Fruit fly (Drosophila melanogaster): ENCODE results near the gene CG6656.

The CG6656 gene

DNA sequence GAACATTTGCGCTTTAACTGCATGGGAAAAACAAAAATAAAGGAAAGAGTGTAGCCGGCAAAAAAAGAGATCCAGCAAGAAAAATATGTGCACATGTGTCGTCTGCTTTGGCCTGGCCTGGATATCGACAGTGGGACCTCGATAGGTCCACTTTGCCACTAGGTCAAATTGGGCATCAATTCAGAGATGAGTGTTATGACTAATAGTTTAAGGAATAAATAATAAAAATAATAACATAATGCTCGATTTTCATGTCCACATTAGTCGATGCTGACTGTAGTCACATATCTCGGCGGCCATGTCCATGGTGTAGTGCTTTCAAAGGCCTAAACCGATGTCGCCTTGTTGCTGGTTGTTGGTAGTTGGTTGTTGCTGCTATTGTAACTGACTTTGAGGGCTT is 22.5 kb downstream of the CG6656 start:
- TF ChIP-seq fd96Ca (GFP tag; IDR thresholded peaks at IDR 0.05) (peak; percentile 97), Pif1A (GFP tag; optimal IDR thresholded peaks at IDR 0.05) (peak; percentile 97), CG34367 (tag; optimal IDR thresholded peaks at IDR 0.05) (peak; percentile 95), CG14655 (GFP tag; optimal IDR thresholded peaks at IDR 0.05) (peak; percentile 97), CG8301 (tag; optimal IDR thresholded peaks at IDR 0.05) (peak; percentile 96), Ets98B (GFP tag; IDR thresholded peaks at IDR 0.05) (peak; percentile 97), CG8159 (tag; optimal IDR thresholded peaks at IDR 0.05) (peak; percentile 95), CG10348 (GFP tag; IDR thresholded peaks at IDR 0.05) (peak; percentile 73), CG32121 (GFP tag; IDR thresholded peaks at IDR 0.05) (peak; percentile 88), gl (tag; optimal IDR thresholded peaks at IDR 0.05) (peak; percentile 94), CG17806 (tag; optimal IDR thresholded peaks at IDR 0.05) (peak; percentile 97), CG13204 (GFP tag; optimal IDR thresholded peaks at IDR 0.05) (peak; percentile 94), rn (GFP tag; IDR thresholded peaks at IDR 0.05) (peak; percentile 88), D1 (tag; optimal IDR thresholded peaks at IDR 0.05) (peak; percentile 89), EcR (GFP tag; optimal IDR thresholded peaks at IDR 0.05) (peak; percentile 47), Pif1B (GFP tag; optimal IDR thresholded peaks at IDR 0.05) (peak; percentile 96), CG9948 (tag; optimal IDR thresholded peaks at IDR 0.05) (peak; percentile 96), CG15710 (tag; optimal IDR thresholded peaks at IDR 0.05) (peak; percentile 96), Snoo (tag; optimal IDR thresholded peaks at IDR 0.05) (peak; percentile 83), CG12605 (GFP tag; IDR thresholded peaks at IDR 0.05) (peak; percentile 96), CG4496 (GFP tag; IDR thresholded peaks at IDR 0.05) (peak; percentile 98)

DNA sequence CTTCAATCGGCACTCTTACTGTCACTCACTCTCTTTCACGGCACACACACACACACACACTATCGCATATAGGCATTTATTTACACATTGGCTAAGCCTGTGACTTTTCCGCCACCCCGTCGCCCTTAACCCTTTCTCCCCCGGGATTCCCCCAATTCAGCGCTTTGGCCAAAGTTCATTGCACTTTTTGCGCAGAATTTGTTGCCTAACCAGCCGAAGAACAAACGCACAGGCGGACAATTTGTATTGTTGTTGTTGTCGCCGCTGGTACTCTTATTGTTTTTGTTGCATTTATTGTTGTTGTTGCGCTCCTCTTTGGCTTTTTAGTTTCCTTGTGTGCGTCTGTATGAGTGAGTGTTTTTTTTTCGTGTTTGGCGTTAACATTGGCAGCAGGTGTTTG is 23.7 kb downstream of the CG6656 start:
- TF ChIP-seq EcR (GFP tag; optimal IDR thresholded peaks at IDR 0.05) (peak; percentile 78), Pif1B (GFP tag; optimal IDR thresholded peaks at IDR 0.05) (no peak), CG8159 (tag; optimal IDR thresholded peaks at IDR 0.05) (no peak), CG4496 (GFP tag; IDR thresholded peaks at IDR 0.05) (no peak)

dm6 chr3R:21899170-21899575 is 24.1 kb downstream of the CG6656 start:
- TF ChIP-seq CG34367 (tag; optimal IDR thresholded peaks at IDR 0.05) (peak; percentile 24), CG8301 (tag; optimal IDR thresholded peaks at IDR 0.05) (peak; percentile 79), CG4496 (GFP tag; IDR thresholded peaks at IDR 0.05) (peak; percentile 45; the same call in 1 of the 3 replicates), CG8159 (tag; optimal IDR thresholded peaks at IDR 0.05) (peak; percentile 87), EcR (GFP tag; optimal IDR thresholded peaks at IDR 0.05) (no peak), fd96Ca (GFP tag; IDR thresholded peaks at IDR 0.05) (no peak), CG9948 (tag; optimal IDR thresholded peaks at IDR 0.05) (peak; percentile 76), Pif1B (GFP tag; optimal IDR thresholded peaks at IDR 0.05) (peak; percentile 58), gl (tag; optimal IDR thresholded peaks at IDR 0.05) (peak; percentile 53), Snoo (tag; optimal IDR thresholded peaks at IDR 0.05) (peak; percentile 51), Ets98B (GFP tag; IDR thresholded peaks at IDR 0.05) (peak; percentile 33; the same call in 1 of the 2 replicates), CG10348 (GFP tag; IDR thresholded peaks at IDR 0.05) (no peak), CG12605 (GFP tag; IDR thresholded peaks at IDR 0.05) (peak; percentile 42; the same call in 1 of the 2 replicates), CG14655 (GFP tag; optimal IDR thresholded peaks at IDR 0.05) (peak; percentile 89), CG17806 (tag; optimal IDR thresholded peaks at IDR 0.05) (peak; percentile 84), D1 (tag; optimal IDR thresholded peaks at IDR 0.05) (peak; percentile 51), CG13204 (GFP tag; optimal IDR thresholded peaks at IDR 0.05) (peak; percentile 28), CG32121 (GFP tag; IDR thresholded peaks at IDR 0.05) (no peak), rn (GFP tag; IDR thresholded peaks at IDR 0.05) (no peak), Pif1A (GFP tag; optimal IDR thresholded peaks at IDR 0.05) (peak; percentile 57), CG15710 (tag; optimal IDR thresholded peaks at IDR 0.05) (peak; percentile 72)

DNA sequence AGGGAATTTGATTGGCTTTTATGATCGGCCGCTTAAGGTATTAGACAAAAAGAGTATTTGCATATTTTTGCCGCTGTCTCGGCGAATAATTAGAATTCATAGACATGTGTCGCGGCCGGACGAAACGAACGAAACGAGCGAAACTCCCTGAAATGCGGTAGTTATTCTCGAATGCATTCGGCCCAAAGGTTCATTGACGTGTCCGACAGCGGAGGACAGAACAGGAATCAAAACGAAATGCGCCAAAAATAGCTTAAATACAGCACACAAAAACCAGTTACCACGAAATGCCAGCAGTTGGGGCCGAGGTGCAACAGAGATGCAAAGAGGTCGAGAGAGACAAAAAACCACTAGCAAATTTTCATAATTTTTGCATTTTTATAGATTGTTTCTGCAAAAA is 29.3 kb downstream of the CG6656 start:
- no peak for TF ChIP-seq CG13204 (GFP tag; optimal IDR thresholded peaks at IDR 0.05)
- TF ChIP-seq Pif1B (GFP tag; optimal IDR thresholded peaks at IDR 0.05): no peak
- TF ChIP-seq fd96Ca (GFP tag; IDR thresholded peaks at IDR 0.05): no peak
- no peak for TF ChIP-seq CG12605 (GFP tag; IDR thresholded peaks at IDR 0.05)
- TF ChIP-seq CG14655 (GFP tag; optimal IDR thresholded peaks at IDR 0.05): peak; percentile 5
- no peak for TF ChIP-seq CG34367 (tag; optimal IDR thresholded peaks at IDR 0.05)
- TF ChIP-seq CG10348 (GFP tag; IDR thresholded peaks at IDR 0.05): no peak
- TF ChIP-seq CG4496 (GFP tag; IDR thresholded peaks at IDR 0.05): no peak
- TF ChIP-seq CG9948 (tag; optimal IDR thresholded peaks at IDR 0.05): no peak
- TF ChIP-seq gl (tag; optimal IDR thresholded peaks at IDR 0.05): no peak
- no peak for TF ChIP-seq D1 (tag; optimal IDR thresholded peaks at IDR 0.05)
- TF ChIP-seq CG15710 (tag; optimal IDR thresholded peaks at IDR 0.05): peak; percentile 2
- no peak for TF ChIP-seq rn (GFP tag; IDR thresholded peaks at IDR 0.05)
- TF ChIP-seq EcR (GFP tag; optimal IDR thresholded peaks at IDR 0.05): peak; percentile 90

- TF ChIP-seq CG34367 (tag; optimal IDR thresholded peaks at IDR 0.05): peak; percentile 87
- TF ChIP-seq rn (GFP tag; IDR thresholded peaks at IDR 0.05): peak; percentile 78
- peak; percentile 6 for TF ChIP-seq EcR (GFP tag; optimal IDR thresholded peaks at IDR 0.05)
- peak; percentile 83 for TF ChIP-seq CG32121 (GFP tag; IDR thresholded peaks at IDR 0.05)
- peak; percentile 82; the same call in 2 of the 3 replicates for TF ChIP-seq fd96Ca (GFP tag; IDR thresholded peaks at IDR 0.05)
- peak; percentile 83 for TF ChIP-seq CG12605 (GFP tag; IDR thresholded peaks at IDR 0.05)
- TF ChIP-seq CG8301 (tag; optimal IDR thresholded peaks at IDR 0.05): peak; percentile 94
- peak; percentile 91 for TF ChIP-seq CG17806 (tag; optimal IDR thresholded peaks at IDR 0.05)
- TF ChIP-seq CG15710 (tag; optimal IDR thresholded peaks at IDR 0.05): peak; percentile 89
- peak; percentile 85 for TF ChIP-seq Pif1B (GFP tag; optimal IDR thresholded peaks at IDR 0.05)
- peak; percentile 90 for TF ChIP-seq Ets98B (GFP tag; IDR thresholded peaks at IDR 0.05)
- peak; percentile 88 for TF ChIP-seq CG8159 (tag; optimal IDR thresholded peaks at IDR 0.05)
- no peak for TF ChIP-seq CG10348 (GFP tag; IDR thresholded peaks at IDR 0.05)
- peak; percentile 94 for TF ChIP-seq CG9948 (tag; optimal IDR thresholded peaks at IDR 0.05)
- peak; percentile 84 for TF ChIP-seq D1 (tag; optimal IDR thresholded peaks at IDR 0.05)
- TF ChIP-seq Pif1A (GFP tag; optimal IDR thresholded peaks at IDR 0.05): peak; percentile 87
- TF ChIP-seq CG14655 (GFP tag; optimal IDR thresholded peaks at IDR 0.05): peak; percentile 94
- peak; percentile 57 for TF ChIP-seq CG13204 (GFP tag; optimal IDR thresholded peaks at IDR 0.05)
- TF ChIP-seq CG4496 (GFP tag; IDR thresholded peaks at IDR 0.05): peak; percentile 91
- peak; percentile 65 for TF ChIP-seq gl (tag; optimal IDR thresholded peaks at IDR 0.05)
- TF ChIP-seq Snoo (tag; optimal IDR thresholded peaks at IDR 0.05): peak; percentile 81
These were observed 30.5 kb downstream of the CG6656 start for dm6 chr3R:21905615-21906014.
